Fruit fly (Drosophila melanogaster) whole organism, prepupa: ENCODE data around the gene CG33647.

Experiments used
- CG10631 ChIP-seq: fragments of 200-800 bp; sonication (Bioruptor generic); optimal IDR thresholded peaks from 2 replicates; lab custom pipeline; 2016; ENCODE audit warnings: missing biosample characterization, missing genetic modification characterization
- CG10669 ChIP-seq: fragments of 200-800 bp; sonication (Bioruptor generic); optimal IDR thresholded peaks from 3 replicates; lab custom pipeline; 2018; ENCODE audit warnings: missing biosample characterization, mild to moderate bottlenecking, missing genetic modification characterization, moderate library complexity
- CG11294 ChIP-seq: fragments of 200-800 bp; sonication (Bioruptor generic); IDR thresholded peaks from 2 replicates; pipeline ENCODE4 v1.3.6; 2022; ENCODE audit warnings: missing biosample characterization, missing genetic modification characterization
- CG11762 ChIP-seq: fragments of 200-800 bp; sonication (Bioruptor generic); optimal IDR thresholded peaks from 3 replicates; lab custom pipeline; 2016; ENCODE audit warnings: missing biosample characterization, missing genetic modification characterization; ENCODE audit not compliant: insufficient read depth
- CG11902 ChIP-seq: fragments of 200-800 bp; sonication (Bioruptor generic); optimal IDR thresholded peaks from 3 replicates; lab custom pipeline; 2016; ENCODE audit warnings: missing biosample characterization, missing genetic modification characterization
- CG1621 ChIP-seq: fragments of 200-800 bp; sonication (Bioruptor generic); optimal IDR thresholded peaks from 3 replicates; lab custom pipeline; 2018; ENCODE audit warnings: missing biosample characterization, mild to moderate bottlenecking, missing genetic modification characterization
- CG16779 ChIP-seq: fragments of 200-800 bp; sonication (Bioruptor generic); optimal IDR thresholded peaks from 3 replicates; lab custom pipeline; 2017; ENCODE audit warnings: missing biosample characterization, mild to moderate bottlenecking, missing genetic modification characterization
- CG3032 ChIP-seq: fragments of 200-800 bp; optimal IDR thresholded peaks from 2 replicates; lab custom pipeline; 2019; ENCODE audit warnings: missing biosample characterization, mild to moderate bottlenecking, missing genetic modification characterization, moderate library complexity
- CG31627 ChIP-seq: fragments of 200-800 bp; sonication (Bioruptor generic); optimal IDR thresholded peaks from 3 replicates; lab custom pipeline; 2016; ENCODE audit warnings: missing biosample characterization, missing genetic modification characterization
- CG34406 ChIP-seq: fragments of 200-800 bp; sonication (Bioruptor generic); optimal IDR thresholded peaks from 3 replicates; lab custom pipeline; 2016; ENCODE audit warnings: missing biosample characterization, missing genetic modification characterization
- CG4318 ChIP-seq: fragments of 200-800 bp; sonication (Bioruptor generic); optimal IDR thresholded peaks from 3 replicates; lab custom pipeline; 2017; ENCODE audit warnings: missing biosample characterization, mild to moderate bottlenecking, missing genetic modification characterization
- CG6792 ChIP-seq: fragments of 200-800 bp; sonication (Bioruptor generic); optimal IDR thresholded peaks from 3 replicates; lab custom pipeline; 2016; ENCODE audit warnings: missing biosample characterization, missing genetic modification characterization
- CG9139 ChIP-seq: fragments of 200-800 bp; sonication (Bioruptor generic); optimal IDR thresholded peaks from 3 replicates; lab custom pipeline; 2017; ENCODE audit warnings: missing biosample characterization, mild to moderate bottlenecking, missing genetic modification characterization
- Eip75B ChIP-seq: fragments of 200-800 bp; sonication (Bioruptor generic); optimal IDR thresholded peaks from 3 replicates; lab custom pipeline; 2016; ENCODE audit warnings: missing biosample characterization, missing genetic modification characterization
- Eip78C ChIP-seq: fragments of 200-800 bp; sonication (Bioruptor generic); peaks from one replicate; lab custom pipeline; 2016; ENCODE audit warnings: missing biosample characterization, missing genetic modification characterization
- Eip93F ChIP-seq: fragments of 200-800 bp; sonication (Bioruptor generic); optimal IDR thresholded peaks from 2 replicates; lab custom pipeline; 2016; ENCODE audit warnings: missing biosample characterization, mild to moderate bottlenecking, missing genetic modification characterization
- Ets21C ChIP-seq: fragments of 200-800 bp; sonication (Bioruptor generic); optimal IDR thresholded peaks from 3 replicates; lab custom pipeline; 2016; ENCODE audit warnings: missing biosample characterization, missing genetic modification characterization
- Gug ChIP-seq: fragments of 200-800 bp; sonication (Bioruptor generic); IDR thresholded peaks from 2 replicates; pipeline ENCODE4 v1.3.6; 2022; ENCODE audit warnings: missing biosample characterization, missing genetic modification characterization
- Hr38 ChIP-seq: sonication (Bioruptor generic); optimal IDR thresholded peaks from 2 replicates; lab custom pipeline; 2016; ENCODE audit warnings: missing biosample characterization, missing genetic modification characterization
- Hr39 ChIP-seq: fragments of 200-800 bp; sonication (Bioruptor generic); optimal IDR thresholded peaks from 2 replicates; lab custom pipeline; 2016; ENCODE audit warnings: missing biosample characterization, missing genetic modification characterization
- Hr4 ChIP-seq: fragments of 200-800 bp; sonication (Bioruptor generic); optimal IDR thresholded peaks from 3 replicates; lab custom pipeline; 2016; ENCODE audit warnings: missing biosample characterization, missing genetic modification characterization
- Lpt ChIP-seq: fragments of 200-800 bp; sonication (Bioruptor generic); optimal IDR thresholded peaks from 3 replicates; lab custom pipeline; 2016; ENCODE audit warnings: missing biosample characterization, missing genetic modification characterization
- Met ChIP-seq: fragments of 200-800 bp; sonication (Bioruptor generic); optimal IDR thresholded peaks from 3 replicates; lab custom pipeline; 2016; ENCODE audit warnings: missing biosample characterization, missing genetic modification characterization
- Sox102F ChIP-seq: fragments of 200-800 bp; sonication (Bioruptor generic); optimal IDR thresholded peaks from 2 replicates; lab custom pipeline; 2016; ENCODE audit warnings: missing biosample characterization, mild to moderate bottlenecking, missing genetic modification characterization
- Sox14 ChIP-seq: fragments of 200-800 bp; sonication (Bioruptor generic); optimal IDR thresholded peaks from 3 replicates; lab custom pipeline; 2016; ENCODE audit warnings: missing biosample characterization, missing genetic modification characterization
- acj6 ChIP-seq: fragments of 200-800 bp; sonication (Bioruptor generic); optimal IDR thresholded peaks from 3 replicates; lab custom pipeline; 2016; ENCODE audit warnings: missing biosample characterization, missing genetic modification characterization
- dac ChIP-seq: fragments of 200-800 bp; sonication (Bioruptor generic); optimal IDR thresholded peaks from 2 replicates; lab custom pipeline; 2017; ENCODE audit warnings: missing biosample characterization, mild to moderate bottlenecking, missing genetic modification characterization
- dsx ChIP-seq: fragments of 200-800 bp; optimal IDR thresholded peaks from 3 replicates; lab custom pipeline; 2019; ENCODE audit warnings: missing biosample characterization, mild to moderate bottlenecking, missing genetic modification characterization, moderate library complexity; ENCODE audit not compliant: poor library complexity, severe bottlenecking
- esn ChIP-seq: fragments of 200-800 bp; sonication (Bioruptor generic); optimal IDR thresholded peaks from 2 replicates; lab custom pipeline; 2016; ENCODE audit warnings: missing biosample characterization, mild to moderate bottlenecking, missing genetic modification characterization, moderate library complexity
- fd59A ChIP-seq: fragments of 200-800 bp; sonication (Bioruptor generic); optimal IDR thresholded peaks from 2 replicates; lab custom pipeline; 2017; ENCODE audit warnings: missing biosample characterization, mild to moderate bottlenecking, missing genetic modification characterization, missing genetic modification reagents
- net ChIP-seq: fragments of 200-800 bp; sonication (Bioruptor generic); optimal IDR thresholded peaks from 3 replicates; lab custom pipeline; 2016; ENCODE audit warnings: missing biosample characterization, missing genetic modification characterization
- salr ChIP-seq, 2 experiments: fragments of 200-800 bp; sonication (Bioruptor generic); optimal IDR thresholded peaks; 3 replicates each; lab custom pipeline; 2016 to 2018; ENCODE audit warnings: missing biosample characterization in 2 of 2, missing genetic modification characterization in 2 of 2, mild to moderate bottlenecking in 1 of 2
- spab ChIP-seq: fragments of 200-800 bp; sonication (Bioruptor generic); optimal IDR thresholded peaks from 2 replicates; lab custom pipeline; 2017; ENCODE audit warnings: missing biosample characterization, mild to moderate bottlenecking, missing genetic modification characterization, missing genetic modification reagents
- ss ChIP-seq, 2 experiments: fragments of 200-800 bp; sonication (Bioruptor generic); optimal IDR thresholded peaks; 2 replicates in 1 of 2; 3 replicates in 1 of 2; lab custom pipeline; 2017 to 2018; ENCODE audit warnings: mild to moderate bottlenecking in 2 of 2, missing biosample characterization in 2 of 2, missing genetic modification characterization in 2 of 2, moderate library complexity in 1 of 2
- svp ChIP-seq: fragments of 200-800 bp; sonication (Bioruptor generic); peaks from one replicate; lab custom pipeline; 2016; ENCODE audit warnings: missing biosample characterization, missing genetic modification characterization

The CG33647 gene

dm6 chr3L:19196654-19197053, 39.5 kb upstream of the CG33647 start (continued):
- TF ChIP-seq CG6792, result no peak
- TF ChIP-seq CG11294, result no peak
- TF ChIP-seq CG11902 (GFP tag; lab: Kevin White, UChicago), result no peak
- peak; percentile 28 for TF ChIP-seq acj6 (GFP tag; lab: Kevin White, UChicago)
- TF ChIP-seq CG10631 (GFP tag; lab: Kevin White, UChicago), result peak; percentile 12
- peak; percentile 53 for TF ChIP-seq CG4318 (GFP tag; lab: Kevin White, UChicago)
- no peak for TF ChIP-seq Sox102F (GFP tag; lab: Kevin White, UChicago)
- no peak for TF ChIP-seq Hr39 (GFP tag; lab: Kevin White, UChicago)
- TF ChIP-seq Hr4 (GFP tag; lab: Kevin White, UChicago), result peak; percentile 75
- no peak for TF ChIP-seq CG10669 (GFP tag; lab: Kevin White, UChicago)
- no peak for TF ChIP-seq CG3032
- no peak for TF ChIP-seq CG1621 (tag; lab: Kevin White, UChicago)
- TF ChIP-seq Eip78C (GFP tag; lab: Kevin White, UChicago), result peak; percentile 69
- TF ChIP-seq Met (GFP tag; lab: Kevin White, UChicago), result peak; percentile 9
- no peak for TF ChIP-seq CG31627 (GFP tag; lab: Kevin White, UChicago)
- no peak for TF ChIP-seq Ets21C (GFP tag; lab: Kevin White, UChicago)
- TF ChIP-seq net (GFP tag; lab: Kevin White, UChicago), result no peak
- TF ChIP-seq Eip75B (GFP tag; lab: Kevin White, UChicago), result peak; percentile 11
- TF ChIP-seq CG34406 (GFP tag; lab: Kevin White, UChicago), result no peak
- no peak for TF ChIP-seq Eip93F (GFP tag; lab: Kevin White, UChicago)
- TF ChIP-seq Gug, result no peak
- TF ChIP-seq Lpt (GFP tag; lab: Kevin White, UChicago), result no peak
- no peak for TF ChIP-seq svp (GFP tag; lab: Kevin White, UChicago)
- TF ChIP-seq Sox14, result no peak
- no peak for TF ChIP-seq fd59A (GFP tag; lab: Kevin White, UChicago)
- TF ChIP-seq salr (GFP tag; optimal IDR thresholded peaks at IDR 0.05; lab: Kevin White, UChicago), result peak in 1 of 2 experiments; percentile 71
- TF ChIP-seq CG11762 (GFP tag; lab: Kevin White, UChicago), result no peak
- no peak for TF ChIP-seq ss (GFP tag; optimal IDR thresholded peaks at IDR 0.05; lab: Kevin White, UChicago)
- no peak for TF ChIP-seq Hr38 (GFP tag; lab: Kevin White, UChicago)
- TF ChIP-seq spab (GFP tag; lab: Kevin White, UChicago), result no peak
- no peak for TF ChIP-seq CG16779 (tag; lab: Kevin White, UChicago)
- peak; percentile 0 for TF ChIP-seq esn

dm6 chr3L:19197321-19197720, 38.8 kb upstream of the CG33647 start:
- no peak for TF ChIP-seq CG34406 (GFP tag; lab: Kevin White, UChicago)
- no peak for TF ChIP-seq CG9139 (GFP tag; lab: Kevin White, UChicago)
- peak; percentile 48 for TF ChIP-seq dsx
- TF ChIP-seq CG11762 (GFP tag; lab: Kevin White, UChicago), result no peak
- no peak for TF ChIP-seq dac (GFP tag; lab: Kevin White, UChicago)
- peak; percentile 44 for TF ChIP-seq Eip78C (GFP tag; lab: Kevin White, UChicago)
- no peak for TF ChIP-seq Hr4 (GFP tag; lab: Kevin White, UChicago)
- TF ChIP-seq Eip75B (GFP tag; lab: Kevin White, UChicago), result no peak
- peak; percentile 52 for TF ChIP-seq svp (GFP tag; lab: Kevin White, UChicago)

- TF ChIP-seq CG11902 (GFP tag; lab: Kevin White, UChicago), result no peak
- peak; percentile 5 for TF ChIP-seq Eip78C (GFP tag; lab: Kevin White, UChicago)
- TF ChIP-seq Sox14, result no peak
- TF ChIP-seq svp (GFP tag; lab: Kevin White, UChicago), result peak; percentile 15
These were observed 37.4 kb upstream of the CG33647 start for dm6 chr3L:19198772-19199171.
